Worm (Caenorhabditis elegans) whole organism, L4/young adult: ENCODE measurements around the gene F18A11.3.

ENCODE experiments used
- dao-5 ChIP-seq: sonication (generic microtip); optimal IDR thresholded peaks from 2 replicates; lab custom pipeline; 2016; ENCODE audit warnings: missing genotype, missing genetic modification characterization, moderate library complexity, missing compliant biosample characterization
- him-1 ChIP-seq: sonication (generic microtip); optimal IDR thresholded peaks from 2 replicates; lab custom pipeline; 2016; ENCODE audit warnings: missing genotype, missing genetic modification reagents, missing genetic modification characterization, missing compliant biosample characterization

DNA sequence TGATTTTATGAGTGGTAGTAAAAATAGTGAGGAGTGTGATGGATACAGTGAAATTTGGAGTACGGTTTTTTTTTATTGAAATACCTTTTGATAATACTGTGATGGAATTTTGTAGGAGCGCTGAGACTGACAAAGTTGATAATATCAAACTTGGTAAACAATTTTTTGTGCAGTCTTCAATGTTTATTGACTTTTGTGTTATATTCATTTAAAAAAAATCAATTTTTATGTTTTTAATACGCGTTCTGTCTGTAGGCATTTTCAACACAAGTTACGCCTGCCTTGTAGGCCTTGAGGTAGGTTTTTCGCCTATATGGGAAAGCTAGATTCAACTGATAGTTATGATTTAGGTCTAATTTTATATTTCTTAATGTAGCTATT is 31.8 kb downstream of the F18A11.3 start:
- TF ChIP-seq dao-5 (tag; lab: Kevin White, UChicago) = no peak
- no peak for TF ChIP-seq him-1 (tag; lab: Kevin White, UChicago)
